Worm (Caenorhabditis elegans) whole organism, L3 larva: ENCODE results near the gene hsp-3.

Experiments
- R02D3.7 ChIP-seq: fragments of 150-350 bp; optimal IDR thresholded peaks from 2 replicates; lab custom pipeline; 2014; ENCODE audit warnings: missing biosample characterization, missing genetic modification characterization
- ZK546.5 ChIP-seq: sonication (generic microtip); optimal IDR thresholded peaks from 2 replicates; lab custom pipeline; 2017; ENCODE audit warnings: missing biosample characterization, missing genetic modification characterization
- aly-2 ChIP-seq: fragments of 150-350 bp; optimal IDR thresholded peaks from 2 replicates; lab custom pipeline; 2014; ENCODE audit warnings: missing biosample characterization, missing genetic modification characterization
- ama-1 ChIP-seq: fragments of 150-350 bp; optimal IDR thresholded peaks from 2 replicates; lab custom pipeline; 2018
- ceh-16 ChIP-seq: sonication (generic microtip); optimal IDR thresholded peaks from 2 replicates; lab custom pipeline; 2017; ENCODE audit warnings: missing biosample characterization, missing genetic modification characterization
- ceh-28 ChIP-seq: fragments of 150-350 bp; optimal IDR thresholded peaks from 2 replicates; lab custom pipeline; 2014; ENCODE audit warnings: missing biosample characterization, missing genetic modification reagents, missing genetic modification characterization
- ceh-9 ChIP-seq: sonication (generic microtip); optimal IDR thresholded peaks from 2 replicates; lab custom pipeline; 2018; ENCODE audit warnings: missing biosample characterization, missing genetic modification characterization
- daf-12 ChIP-seq: fragments of 150-350 bp; optimal IDR thresholded peaks from 2 replicates; lab custom pipeline; 2014; ENCODE audit warnings: missing biosample characterization, missing genetic modification reagents, missing genetic modification characterization
- egl-27 ChIP-seq: sonication (generic microtip); optimal IDR thresholded peaks from 4 replicates; lab custom pipeline; 2017; ENCODE audit warnings: missing biosample characterization, missing genetic modification reagents, missing genetic modification characterization
- egl-5 ChIP-seq: fragments of 150-350 bp; optimal IDR thresholded peaks from 2 replicates; lab custom pipeline; 2017; ENCODE audit warnings: missing biosample characterization, missing genetic modification reagents, missing genetic modification characterization, inconsistent platforms
- elt-2 ChIP-seq: sonication (generic microtip); optimal IDR thresholded peaks from 2 replicates; lab custom pipeline; 2016; ENCODE audit warnings: missing genetic modification reagents, mild to moderate bottlenecking, missing genetic modification characterization, missing compliant biosample characterization
- elt-3 ChIP-seq, 3 experiments: fragments of 150-350 bp in 1 of 3; sonication (generic microtip) in 2 of 3; optimal IDR thresholded peaks; 2 replicates in 2 of 3; 4 replicates in 1 of 3; lab custom pipeline; 2014 to 2017; ENCODE audit warnings: missing biosample characterization in 3 of 3, missing genetic modification characterization in 3 of 3
- eor-1 ChIP-seq, 2 experiments: fragments of 150-350 bp; optimal IDR thresholded peaks; 2 replicates each; lab custom pipeline; 2014 to 2018; ENCODE audit warnings: missing biosample characterization in 2 of 2, missing genetic modification characterization in 2 of 2
- fkh-10 ChIP-seq: sonication (generic microtip); optimal IDR thresholded peaks from 2 replicates; lab custom pipeline; 2017; ENCODE audit warnings: missing biosample characterization, missing genetic modification reagents, missing genetic modification characterization
- fkh-2 ChIP-seq: fragments of 150-350 bp; optimal IDR thresholded peaks from 2 replicates; lab custom pipeline; 2014; ENCODE audit warnings: missing biosample characterization, missing genetic modification reagents, missing genetic modification characterization
- jun-1 ChIP-seq: fragments of 150-350 bp; optimal IDR thresholded peaks from 2 replicates; lab custom pipeline; 2014; ENCODE audit warnings: missing biosample characterization, missing genetic modification reagents, missing genetic modification characterization
- lin-15B ChIP-seq: fragments of 150-350 bp; optimal IDR thresholded peaks from 2 replicates; lab custom pipeline; 2014; ENCODE audit warnings: missing biosample characterization, missing genetic modification characterization
- lin-39 ChIP-seq: fragments of 150-350 bp; optimal IDR thresholded peaks from 2 replicates; lab custom pipeline; 2018; ENCODE audit warnings: missing biosample characterization, missing genetic modification reagents, missing genetic modification characterization
- lsy-12 ChIP-seq: sonication (generic microtip); optimal IDR thresholded peaks from 2 replicates; lab custom pipeline; 2016; ENCODE audit warnings: mild to moderate bottlenecking, missing genetic modification characterization, missing compliant biosample characterization
- mdl-1 ChIP-seq: fragments of 150-350 bp; optimal IDR thresholded peaks from 2 replicates; lab custom pipeline; 2014; ENCODE audit warnings: missing biosample characterization, missing genetic modification characterization
- mml-1 ChIP-seq: fragments of 150-350 bp; sonication (generic microtip); optimal IDR thresholded peaks from 3 replicates; lab custom pipeline; 2014; ENCODE audit warnings: missing biosample characterization, missing genetic modification characterization
- nhr-237 ChIP-seq: fragments of 150-350 bp; optimal IDR thresholded peaks from 2 replicates; lab custom pipeline; 2014; ENCODE audit warnings: missing biosample characterization, missing genetic modification characterization
- nhr-25 ChIP-seq: sonication (generic microtip); optimal IDR thresholded peaks from 2 replicates; lab custom pipeline; 2017; ENCODE audit warnings: missing biosample characterization, missing genetic modification characterization
- nhr-28 ChIP-seq: fragments of 150-350 bp; optimal IDR thresholded peaks from 2 replicates; lab custom pipeline; 2014; ENCODE audit warnings: missing biosample characterization, missing genetic modification characterization
- nhr-76 ChIP-seq: fragments of 150-350 bp; sonication (generic microtip); optimal IDR thresholded peaks from 5 replicates; lab custom pipeline; 2014; ENCODE audit warnings: missing biosample characterization, missing genetic modification characterization
- pha-4 ChIP-seq: fragments of 150-350 bp; optimal IDR thresholded peaks from 2 replicates; lab custom pipeline; 2014; ENCODE audit warnings: missing biosample characterization, missing genetic modification reagents, missing genetic modification characterization
- snpc-4 ChIP-seq: fragments of 150-350 bp; optimal IDR thresholded peaks from 2 replicates; lab custom pipeline; 2014; ENCODE audit warnings: missing biosample characterization, missing genetic modification characterization
- unc-39 ChIP-seq: sonication (generic microtip); optimal IDR thresholded peaks from 4 replicates; lab custom pipeline; 2017; ENCODE audit warnings: missing biosample characterization, missing genetic modification characterization
- zag-1 ChIP-seq: fragments of 150-350 bp; optimal IDR thresholded peaks from 2 replicates; lab custom pipeline; 2014; ENCODE audit warnings: missing biosample characterization, missing genetic modification characterization
- ztf-4 ChIP-seq: fragments of 150-350 bp; optimal IDR thresholded peaks from 2 replicates; lab custom pipeline; 2014; ENCODE audit warnings: missing biosample characterization, missing genetic modification characterization

Gene hsp-3

DNA sequence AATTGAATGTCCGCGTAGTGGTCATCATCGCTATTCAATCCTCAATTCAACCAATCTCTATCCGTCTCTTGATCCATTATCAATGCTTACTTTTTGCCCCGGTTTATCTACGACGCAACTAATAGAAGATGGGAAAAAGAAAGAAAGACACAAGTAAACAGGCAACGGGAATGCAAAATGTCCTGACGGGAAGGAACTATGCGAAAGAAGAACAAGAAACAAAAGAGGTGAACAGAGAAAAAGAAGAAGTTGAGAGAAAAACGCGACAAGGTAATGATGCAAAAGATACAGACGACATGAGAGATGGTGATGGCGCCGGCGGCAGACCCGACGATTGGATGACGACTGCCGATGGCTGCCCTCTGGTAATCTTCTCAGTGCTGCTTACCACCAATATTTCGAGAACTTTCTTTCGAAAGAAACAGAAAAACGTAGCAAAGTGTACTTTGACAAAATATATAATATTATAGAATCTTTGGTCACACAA is 49.9 kb downstream of the hsp-3 start (continued):
- TF ChIP-seq egl-5 (tag; lab: Kevin White, UChicago), result peak; percentile 67
- no peak for TF ChIP-seq daf-12 (tag; lab: Kevin White, UChicago)
- no peak for TF ChIP-seq fkh-10
- TF ChIP-seq lin-15B (tag; lab: Kevin White, UChicago), result peak; percentile 10
- peak; percentile 59 for TF ChIP-seq ama-1 (lab: Kevin White, UChicago)
- no peak for TF ChIP-seq zag-1 (tag; lab: Kevin White, UChicago)
- no peak for TF ChIP-seq aly-2
- TF ChIP-seq snpc-4 (tag; lab: Kevin White, UChicago), result no peak
- TF ChIP-seq elt-3 (tag; optimal IDR thresholded peaks at IDR 0.05; lab: Kevin White, UChicago), result peak in 2 of 3 experiments; percentile 14 to 55
- TF ChIP-seq ZK546.5 (tag; lab: Kevin White, UChicago), result no peak
- TF ChIP-seq unc-39 (tag; lab: Kevin White, UChicago), result no peak
- no peak for TF ChIP-seq nhr-76
- TF ChIP-seq ceh-16 (tag; lab: Kevin White, UChicago), result no peak
- peak; percentile 50 for TF ChIP-seq lin-39 (tag; lab: Kevin White, UChicago)
- TF ChIP-seq R02D3.7 (tag; lab: Kevin White, UChicago), result peak; percentile 21

DNA sequence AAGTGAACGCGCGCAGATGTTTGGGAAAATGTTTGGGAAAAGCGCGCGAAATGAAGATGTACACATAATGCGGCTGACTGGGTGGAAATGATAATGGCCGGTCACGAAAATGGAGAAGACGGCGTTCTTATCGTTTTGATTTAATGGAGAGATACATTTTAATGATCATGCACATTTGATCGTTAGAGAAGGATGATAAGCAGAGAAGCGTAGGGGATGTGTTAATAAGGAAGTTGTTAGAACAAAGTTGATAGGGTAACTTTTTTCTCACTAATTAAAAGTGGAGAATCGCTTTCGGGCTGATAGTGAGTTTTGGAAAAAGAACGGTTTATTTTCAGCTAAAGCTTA is 50.9 kb downstream of the hsp-3 start:
- TF ChIP-seq ztf-4 (tag; lab: Kevin White, UChicago), result no peak
- TF ChIP-seq nhr-237, result no peak
- peak; percentile 32 for TF ChIP-seq ceh-28 (tag; lab: Kevin White, UChicago)
- TF ChIP-seq elt-2, result peak; percentile 68

ce11 chrX:6040435-6041093 is 51.4 kb downstream of the hsp-3 start:
- TF ChIP-seq lsy-12 (peak; percentile 31), jun-1 (no peak), fkh-2 (tag; lab: Kevin White, UChicago) (no peak), ama-1 (lab: Kevin White, UChicago) (peak; percentile 10)

DNA sequence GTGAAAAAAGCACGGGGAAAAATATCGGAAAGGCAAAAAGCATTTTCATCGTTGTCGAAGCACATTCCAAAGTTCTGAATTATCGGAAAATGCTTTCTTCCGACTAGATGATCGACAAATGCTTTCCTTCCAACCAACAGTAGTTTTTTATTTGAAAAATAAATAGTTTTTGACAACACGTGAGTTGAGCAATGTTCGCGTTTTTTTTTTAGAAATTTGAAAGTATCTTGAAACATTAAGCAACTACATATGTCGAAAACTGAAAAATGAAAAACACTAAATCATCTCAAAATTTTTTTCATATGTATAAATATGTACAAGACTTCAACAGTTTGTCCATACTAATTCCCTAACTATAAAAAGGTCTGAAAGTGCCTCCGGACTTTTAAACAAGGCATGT is 52.4 kb downstream of the hsp-3 start, which contains the start of gene hsp-25:
Gene hsp-25 (minus strand): TSS at position 101 of the 400 bp plus-strand sequence.
- no peak for TF ChIP-seq aly-2
- no peak for TF ChIP-seq pha-4
- no peak for TF ChIP-seq nhr-25 (tag; lab: Kevin White, UChicago)
- TF ChIP-seq elt-2, result no peak
- no peak for TF ChIP-seq snpc-4 (tag; lab: Kevin White, UChicago)
- no peak for TF ChIP-seq eor-1 (tag; optimal IDR thresholded peaks at IDR 0.05; lab: Kevin White, UChicago)
- no peak for TF ChIP-seq zag-1 (tag; lab: Kevin White, UChicago)
- no peak for TF ChIP-seq egl-27 (tag; lab: Kevin White, UChicago)
- TF ChIP-seq nhr-237, result no peak
- no peak for TF ChIP-seq mml-1 (tag; lab: Kevin White, UChicago)
- TF ChIP-seq nhr-28 (tag; lab: Kevin White, UChicago), result no peak
- TF ChIP-seq nhr-76, result no peak
- TF ChIP-seq daf-12 (tag; lab: Kevin White, UChicago), result no peak
- no peak for TF ChIP-seq ceh-9 (tag; lab: Kevin White, UChicago)
- no peak for TF ChIP-seq mdl-1 (tag; lab: Kevin White, UChicago)
